Worm (Caenorhabditis elegans): Measurements from ENCODE around the gene C23G10.7.

C23G10.7 gene

DNA sequence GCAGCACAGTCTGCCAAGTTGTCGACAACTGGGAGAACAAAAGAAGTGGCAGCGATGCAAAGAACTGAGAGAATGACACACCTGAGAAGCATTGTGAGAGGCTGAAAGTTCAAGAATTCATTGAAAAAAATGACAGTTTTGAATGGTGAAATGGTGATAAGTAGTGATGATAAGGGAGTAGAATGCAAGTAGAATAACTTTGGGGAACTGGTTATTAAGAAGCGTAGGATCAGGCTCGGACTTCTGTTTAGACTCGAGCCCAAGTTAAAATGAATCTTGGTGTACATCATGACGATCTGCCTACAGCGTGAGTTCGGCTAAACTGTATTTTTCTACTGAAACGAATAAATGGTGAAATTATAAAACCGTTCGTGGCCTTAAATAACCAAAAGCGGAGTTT, 19.6 kb downstream of the C23G10.7 start, which contains the start of gene F42A10.7:
TSS of gene F42A10.7 (minus strand) at position 101 of the 400 bp plus-strand sequence.
- TF ChIP-seq lsy-2 (tag; optimal IDR thresholded peaks at IDR 0.05) (no peak), blmp-1 (tag; optimal IDR thresholded peaks at IDR 0.05) (no peak), Y116A8C.19 (tag; optimal IDR thresholded peaks at IDR 0.05; ENCODE audit: borderline replicate concordance) (no peak), sup-37 (GFP tag; optimal IDR thresholded peaks at IDR 0.05) (no peak)

DNA sequence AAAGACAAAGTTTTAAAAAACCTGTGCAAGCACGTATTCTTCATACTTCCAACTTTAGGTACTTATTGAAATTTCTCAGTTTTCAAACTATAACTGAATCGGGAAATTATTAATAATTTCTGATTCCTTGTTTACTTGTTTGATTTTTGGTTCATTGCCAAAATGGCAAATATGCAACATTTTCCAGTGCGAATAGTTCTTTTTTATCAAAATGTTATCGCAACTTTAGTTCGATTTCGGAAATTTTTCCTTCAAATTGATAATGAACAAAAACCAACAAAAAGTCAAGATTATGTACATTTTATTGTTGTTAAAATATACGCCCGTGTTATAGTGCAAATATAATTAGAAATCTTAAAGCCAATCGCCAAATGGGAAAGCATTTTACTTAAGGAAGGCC, 20.6 kb downstream of the C23G10.7 start:
- TF ChIP-seq ceh-90 (tag; optimal IDR thresholded peaks at IDR 0.05) (no peak), elt-2 (tag; optimal IDR thresholded peaks at IDR 0.05) (peak; percentile 33)

DNA sequence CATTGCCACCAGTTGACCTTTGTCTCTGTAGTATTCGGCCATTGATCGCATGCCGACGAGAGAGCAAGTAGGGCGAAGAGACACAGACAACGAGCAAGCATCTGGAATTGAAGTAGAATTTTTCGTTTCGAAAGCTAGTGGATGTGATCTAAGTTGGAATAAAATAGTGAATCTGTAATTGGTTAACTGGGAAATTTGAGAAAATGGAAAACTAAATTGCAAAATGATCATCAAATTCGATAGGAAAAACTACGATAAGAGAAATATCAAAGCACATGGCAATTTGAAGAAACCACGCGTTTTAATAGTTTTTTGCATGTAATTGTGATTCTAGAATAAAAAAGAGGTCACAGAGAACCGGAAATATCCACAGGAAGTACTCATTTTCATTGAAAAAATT, 21.5 kb downstream of the C23G10.7 start, which contains the start of gene F42A10.6:
TSS of gene F42A10.6 (minus strand) at position 101 of the 400 bp plus-strand sequence.
- TF ChIP-seq sox-4 (tag; optimal IDR thresholded peaks at IDR 0.05) (no peak), C34B4.2 (tag; optimal IDR thresholded peaks at IDR 0.05) (no peak), hlh-4 (tag; optimal IDR thresholded peaks at IDR 0.05) (no peak), tbx-2 (tag; optimal IDR thresholded peaks at IDR 0.05) (no peak), unc-98 (GFP tag; IDR thresholded peaks at IDR 0.05) (no peak), nhr-76 (tag; optimal IDR thresholded peaks at IDR 0.05) (no peak), Y116A8C.19 (tag; optimal IDR thresholded peaks at IDR 0.05; ENCODE audit: borderline replicate concordance) (no peak), nhr-47 (tag; optimal IDR thresholded peaks at IDR 0.05) (no peak), hpl-2 (GFP tag; optimal IDR thresholded peaks at IDR 0.05) (no peak), dpl-1 (GFP tag; optimal IDR thresholded peaks at IDR 0.05) (no peak), mef-2 (tag; optimal IDR thresholded peaks at IDR 0.05) (no peak), unc-86 (tag; optimal IDR thresholded peaks at IDR 0.05) (no peak), zag-1 (tag; optimal IDR thresholded peaks at IDR 0.05) (no peak), unc-130 (tag; optimal IDR thresholded peaks at IDR 0.05) (no peak), fkh-4 (tag; optimal IDR thresholded peaks at IDR 0.05; ENCODE audit: borderline replicate concordance) (no peak)

DNA sequence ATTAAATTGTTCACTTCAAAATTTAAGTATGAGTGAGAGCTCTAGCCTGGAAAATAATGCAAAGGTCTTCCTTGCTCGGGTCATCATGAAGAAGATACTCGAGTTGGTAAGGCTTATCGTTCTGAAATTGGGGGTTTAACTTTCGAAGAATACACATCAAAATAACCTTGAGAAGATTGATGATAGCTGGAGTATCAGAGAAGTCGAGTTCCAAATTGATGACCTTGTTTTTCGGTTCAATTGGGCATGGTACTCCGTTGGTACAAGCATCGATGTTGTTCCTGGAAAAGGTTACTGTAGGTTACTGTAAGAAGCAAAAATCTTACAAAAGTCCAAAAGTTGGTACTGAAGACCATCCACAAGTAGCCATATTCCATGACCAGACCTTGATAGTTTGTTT, 22.0 kb downstream of the C23G10.7 start:
- TF ChIP-seq pag-3 (tag; optimal IDR thresholded peaks at IDR 0.05; ENCODE audit: borderline replicate concordance, insufficient read depth) (no peak), ceh-82 (tag; optimal IDR thresholded peaks at IDR 0.05) (no peak)

DNA sequence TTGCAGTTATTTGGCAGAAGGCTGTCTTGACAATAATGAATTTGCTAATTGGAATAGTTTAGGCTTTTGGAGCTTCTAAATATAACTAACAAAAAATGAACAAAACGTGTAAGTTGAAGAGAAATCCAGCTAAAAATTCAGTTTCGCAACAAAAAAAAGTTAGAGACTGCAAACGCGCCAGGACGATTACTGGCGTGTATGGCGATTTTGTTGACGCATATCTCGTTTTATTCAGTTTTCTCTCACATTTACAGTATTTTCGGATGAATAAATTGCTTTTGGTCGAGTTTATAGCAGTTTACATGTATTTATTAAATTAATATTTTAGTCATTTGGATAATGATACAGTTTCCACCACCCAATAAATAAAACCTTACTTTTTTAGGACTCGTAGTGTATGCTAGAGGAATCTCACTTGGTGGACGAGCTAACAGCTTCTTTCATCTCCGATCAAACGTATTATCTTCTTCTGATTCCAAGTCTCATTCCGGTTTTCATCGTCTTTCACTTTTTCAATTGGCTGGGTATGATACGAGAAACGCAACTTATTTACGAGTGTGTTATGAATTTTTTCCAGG, 25.1 kb downstream of the C23G10.7 start, which contains the start of the genes abcf-3 and F42A10.5:
TSS of gene abcf-3 (plus strand) at position 384 of the 578 bp plus-strand sequence.
TSS of gene F42A10.5 (minus strand) at position 458 of the 578 bp plus-strand sequence.
- TF ChIP-seq sup-37 (GFP tag; optimal IDR thresholded peaks at IDR 0.05) (no peak), aha-1 (tag; optimal IDR thresholded peaks at IDR 0.05) (peak; percentile 18), unc-98 (GFP tag; IDR thresholded peaks at IDR 0.05) (no peak), grh-1 (GFP tag; IDR thresholded peaks at IDR 0.05) (peak; percentile 62), efl-3 (GFP tag; optimal IDR thresholded peaks at IDR 0.05) (no peak), egl-27 (tag; optimal IDR thresholded peaks at IDR 0.05) (no peak), pqm-1 (tag; optimal IDR thresholded peaks at IDR 0.05) (no peak), C04F5.9 (tag; optimal IDR thresholded peaks at IDR 0.05) (peak; percentile 32), irx-1 (tag; optimal IDR thresholded peaks at IDR 0.05) (peak; percentile 63), pax-3 (tag; optimal IDR thresholded peaks at IDR 0.05) (no peak), lin-39 (tag; optimal IDR thresholded peaks at IDR 0.05) (peak; percentile 60), blmp-1 (tag; optimal IDR thresholded peaks at IDR 0.05) (peak; percentile 59), mep-1 (tag; optimal IDR thresholded peaks at IDR 0.05) (peak; percentile 88), dsc-1 (tag; optimal IDR thresholded peaks at IDR 0.05) (peak; percentile 66), tbx-2 (tag; optimal IDR thresholded peaks at IDR 0.05) (peak; percentile 62), hlh-17 (GFP tag; optimal IDR thresholded peaks at IDR 0.05; ENCODE audit: borderline replicate concordance) (no peak), unc-86 (tag; optimal IDR thresholded peaks at IDR 0.05) (peak; percentile 37), pag-3 (tag; optimal IDR thresholded peaks at IDR 0.05; ENCODE audit: borderline replicate concordance, insufficient read depth) (no peak), nhr-90 (tag; optimal IDR thresholded peaks at IDR 0.05; ENCODE audit: poor library complexity) (peak; percentile 64), nhr-76 (tag; optimal IDR thresholded peaks at IDR 0.05) (no peak), skn-1 (tag; optimal IDR thresholded peaks at IDR 0.05) (peak; percentile 85), vab-15 (tag; optimal IDR thresholded peaks at IDR 0.05) (no peak), snpc-4 (tag; optimal IDR thresholded peaks at IDR 0.05) (no peak), ceh-82 (tag; optimal IDR thresholded peaks at IDR 0.05) (peak; percentile 67 to 80 (median 76)), egl-13 (tag; optimal IDR thresholded peaks at IDR 0.05) (peak; percentile 20), nhr-84 (tag; optimal IDR thresholded peaks at IDR 0.05) (no peak), fkh-10 (GFP tag; optimal IDR thresholded peaks at IDR 0.05) (peak; percentile 57), ceh-88 (GFP tag; IDR thresholded peaks at IDR 0.05) (no peak), jun-1 (tag; optimal IDR thresholded peaks at IDR 0.05) (peak; percentile 56)
